Worm (Caenorhabditis elegans) whole organism, L2 larva: ENCODE results near the gene srj-45.

ENCODE experiments used
- ZK546.5 ChIP-seq: sonication (generic microtip); optimal IDR thresholded peaks from 2 replicates; lab custom pipeline; 2017; ENCODE audit warnings: missing biosample characterization, missing genetic modification characterization
- alr-1 ChIP-seq: fragments of 150-350 bp; optimal IDR thresholded peaks from 2 replicates; lab custom pipeline; 2014; ENCODE audit warnings: missing biosample characterization, missing genetic modification characterization
- aly-2 ChIP-seq: fragments of 150-350 bp; optimal IDR thresholded peaks from 2 replicates; lab custom pipeline; 2014; ENCODE audit warnings: missing biosample characterization, missing genetic modification characterization
- lin-11 ChIP-seq: fragments of 150-350 bp; sonication (generic microtip); optimal IDR thresholded peaks from 2 replicates; lab custom pipeline; 2014; ENCODE audit warnings: missing biosample characterization, missing genetic modification characterization, inconsistent platforms, mixed read lengths
- nhr-11 ChIP-seq: fragments of 150-350 bp; optimal IDR thresholded peaks from 2 replicates; lab custom pipeline; 2014; ENCODE audit warnings: missing biosample characterization, missing genetic modification characterization
- skn-1 ChIP-seq: sonication (generic microtip); optimal IDR thresholded peaks from 2 replicates; lab custom pipeline; 2017; ENCODE audit warnings: missing biosample characterization, missing genetic modification characterization
- unc-62 ChIP-seq: fragments of 150-350 bp; optimal IDR thresholded peaks from 2 replicates; lab custom pipeline; 2014; ENCODE audit warnings: missing biosample characterization, missing genetic modification reagents, missing genetic modification characterization
- zag-1 ChIP-seq: fragments of 150-350 bp; optimal IDR thresholded peaks from 2 replicates; lab custom pipeline; 2014; ENCODE audit warnings: missing biosample characterization, missing genetic modification characterization
- ztf-4 ChIP-seq: fragments of 150-350 bp; optimal IDR thresholded peaks from 2 replicates; lab custom pipeline; 2014; ENCODE audit warnings: missing biosample characterization, missing genetic modification characterization

- no peak for TF ChIP-seq ztf-4
- TF ChIP-seq skn-1 (tag; lab: Kevin White, UChicago) = no peak
- TF ChIP-seq aly-2 (tag; lab: Kevin White, UChicago) = no peak
- TF ChIP-seq zag-1 = no peak
- no peak for TF ChIP-seq ZK546.5 (tag; lab: Kevin White, UChicago)
- no peak for TF ChIP-seq lin-11 (tag; lab: Kevin White, UChicago)
- TF ChIP-seq unc-62 (GFP tag; lab: Kevin White, UChicago) = no peak
- TF ChIP-seq alr-1 (tag; lab: Kevin White, UChicago) = no peak
- no peak for TF ChIP-seq nhr-11 (tag; lab: Kevin White, UChicago)
Measured at ce11 chrV:2855473-2855872, 19.1 kb upstream of the srj-45 start, which contains the start of gene srj-57.
